Worm (Caenorhabditis elegans) whole organism, young adult: ENCODE data around the gene tin-10.

Source experiments
- ceh-27 ChIP-seq: fragments of 200-800 bp; sonication (Bioruptor generic); optimal IDR thresholded peaks from 2 replicates; lab custom pipeline; 2018; ENCODE audit warnings: mild to moderate bottlenecking, missing genetic modification characterization, moderate library complexity, missing compliant biosample characterization
- pha-4 ChIP-seq: fragments of 150-350 bp; sonication (generic microtip); optimal IDR thresholded peaks from 2 replicates; lab custom pipeline; 2014; ENCODE audit warnings: missing biosample characterization, missing genetic modification reagents, missing genetic modification characterization
- tlf-1 ChIP-seq: fragments of 200-800 bp; sonication (Bioruptor generic); optimal IDR thresholded peaks from 2 replicates; lab custom pipeline; 2018; ENCODE audit warnings: mild to moderate bottlenecking, missing genetic modification characterization, missing compliant biosample characterization

DNA sequence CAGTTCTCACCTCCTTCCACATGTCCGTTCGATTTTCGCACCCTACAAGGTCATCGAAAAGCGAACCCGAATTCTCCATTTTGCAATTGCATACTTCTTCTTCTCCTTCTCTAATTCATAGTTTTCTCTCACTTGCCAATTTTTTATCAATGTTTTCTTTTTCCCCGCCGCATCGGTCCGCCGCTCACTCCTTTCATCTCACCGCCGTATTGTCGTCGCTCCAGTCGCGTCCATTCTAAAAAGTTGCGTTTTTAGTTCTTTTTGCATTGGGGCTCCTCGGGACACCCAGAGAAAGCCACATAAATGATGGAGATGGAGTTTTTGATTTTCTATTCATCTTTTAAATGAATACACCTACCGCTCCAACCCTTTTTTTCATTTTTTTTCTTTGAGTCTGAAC lies 51.3 kb downstream of the tin-10 start:
- TF ChIP-seq ceh-27 (GFP tag; lab: Kevin White, UChicago) (no peak), tlf-1 (no peak), pha-4 (tag; lab: Kevin White, UChicago) (no peak)
